Fruit fly (Drosophila melanogaster): ENCODE data around the gene Blos3.
A peak's percentile ranks its signal among the peaks of the same experiment; 100 is the strongest.

The Blos3 gene

dm6 chr3L:18867521-18867920 lies 2.5 kb upstream of the Blos3 start, which contains the start of gene Dysb (continued):
- peak; percentile 82 for TF ChIP-seq CG4730 (GFP tag; IDR thresholded peaks at IDR 0.05)
- TF ChIP-seq CG32772 (GFP tag; IDR thresholded peaks at IDR 0.05): peak; percentile 86
- peak; percentile 88 for TF ChIP-seq az2 (GFP tag; optimal IDR thresholded peaks at IDR 0.05)
- TF ChIP-seq gsb-n (tag; optimal IDR thresholded peaks at IDR 0.05): peak; percentile 88
- TF ChIP-seq Doc3 (GFP tag; IDR thresholded peaks at IDR 0.05; ENCODE audit: partially characterized antibody): peak; percentile 11; the same call in 1 of the 3 replicates
- peak; percentile 92 for TF ChIP-seq Dek (tag; optimal IDR thresholded peaks at IDR 0.05)
- TF ChIP-seq cwo (GFP tag; optimal IDR thresholded peaks at IDR 0.05): peak; percentile 85
- peak; percentile 92 for TF ChIP-seq CG12391 (tag; optimal IDR thresholded peaks at IDR 0.05)
- TF ChIP-seq lmd (GFP tag; IDR thresholded peaks at IDR 0.05): peak; percentile 85
- TF ChIP-seq CG6254 (GFP tag; optimal IDR thresholded peaks at IDR 0.05): peak; percentile 83
- TF ChIP-seq knrl (GFP tag; IDR thresholded peaks at IDR 0.05; ENCODE audit: partially characterized antibody): no peak
- no peak for TF ChIP-seq hkb (optimal IDR thresholded peaks at IDR 0.05)
- TF ChIP-seq hkb (GFP tag; IDR thresholded peaks at IDR 0.05): peak; percentile 95
- TF ChIP-seq CG2129 (GFP tag; IDR thresholded peaks at IDR 0.05; ENCODE audit: partially characterized antibody): no peak
- peak; percentile 89 for TF ChIP-seq CG11247 (GFP tag; IDR thresholded peaks at IDR 0.05)
- TF ChIP-seq Nf-YC (tag; optimal IDR thresholded peaks at IDR 0.05): peak; percentile 83
- peak; percentile 74 for TF ChIP-seq bab2 (GFP tag; optimal IDR thresholded peaks at IDR 0.05)
- TF ChIP-seq her (GFP tag; optimal IDR thresholded peaks at IDR 0.05): peak; percentile 21
- no peak for TF ChIP-seq bbx (GFP tag; IDR thresholded peaks at IDR 0.05; ENCODE audit: partially characterized antibody)
- TF ChIP-seq CG8388 (GFP tag; optimal IDR thresholded peaks at IDR 0.05): peak; percentile 88
- peak; percentile 76 for TF ChIP-seq ewg (GFP tag; optimal IDR thresholded peaks at IDR 0.05)
- TF ChIP-seq pho (GFP tag; optimal IDR thresholded peaks at IDR 0.05): peak; percentile 61
- TF ChIP-seq Sox102F (GFP tag; optimal IDR thresholded peaks at IDR 0.05): peak; percentile 89
- TF ChIP-seq Dfd (GFP tag; optimal IDR thresholded peaks at IDR 0.05): no peak
- peak; percentile 89 for TF ChIP-seq CG13424 (tag; optimal IDR thresholded peaks at IDR 0.05)
- TF ChIP-seq pnt (GFP tag; optimal IDR thresholded peaks at IDR 0.05): peak; percentile 34
- TF ChIP-seq CG10543 (GFP tag; optimal IDR thresholded peaks at IDR 0.05): peak; percentile 83
- peak; percentile 75 for TF ChIP-seq gsb (GFP tag; IDR thresholded peaks at IDR 0.05)
- peak; percentile 46 for TF ChIP-seq eyg (GFP tag; optimal IDR thresholded peaks at IDR 0.05)
- TF ChIP-seq ind (GFP tag; optimal IDR thresholded peaks at IDR 0.05): peak; percentile 76
- TF ChIP-seq CG12155 (GFP tag; optimal IDR thresholded peaks at IDR 0.05): peak; percentile 79
- peak; percentile 91 for TF ChIP-seq Fer3 (tag; optimal IDR thresholded peaks at IDR 0.05)
- peak; percentile 77 for TF ChIP-seq CG12219 (GFP tag; optimal IDR thresholded peaks at IDR 0.05)
- peak; percentile 48 to 92 for TF ChIP-seq bsh (GFP tag; optimal IDR thresholded peaks at IDR 0.05)
- TF ChIP-seq sob (GFP tag; IDR thresholded peaks at IDR 0.05): peak; percentile 91
- TF ChIP-seq CG8924 (tag; optimal IDR thresholded peaks at IDR 0.05): peak; percentile 91
- TF ChIP-seq Atf3 (GFP tag; optimal IDR thresholded peaks at IDR 0.05): peak; percentile 15
- TF ChIP-seq CG17328 (GFP tag; IDR thresholded peaks at IDR 0.05): peak; percentile 94
- TF ChIP-seq CG10462 (GFP tag; optimal IDR thresholded peaks at IDR 0.05): peak; percentile 45
- peak; percentile 92 for TF ChIP-seq CG9932 (GFP tag; IDR thresholded peaks at IDR 0.05)
- TF ChIP-seq repo (GFP tag; optimal IDR thresholded peaks at IDR 0.05): no peak
- peak; percentile 85 for TF ChIP-seq CG15514 (GFP tag; optimal IDR thresholded peaks at IDR 0.05)
- TF ChIP-seq CG34224 (GFP tag; IDR thresholded peaks at IDR 0.05; ENCODE audit: partially characterized antibody): peak; percentile 53
- peak; percentile 73 for TF ChIP-seq CG12942 (GFP tag; optimal IDR thresholded peaks at IDR 0.05)
- peak; percentile 87 for TF ChIP-seq nom (GFP tag; optimal IDR thresholded peaks at IDR 0.05)
- no peak for TF ChIP-seq amos (GFP tag; IDR thresholded peaks at IDR 0.05; ENCODE audit: partially characterized antibody)
- TF ChIP-seq Hey (tag; optimal IDR thresholded peaks at IDR 0.05): no peak
- TF ChIP-seq Six4 (GFP tag; optimal IDR thresholded peaks at IDR 0.05): peak; percentile 72
- peak; percentile 85 for TF ChIP-seq Sox100B (GFP tag; optimal IDR thresholded peaks at IDR 0.05)
- TF ChIP-seq gcm2 (GFP tag; optimal IDR thresholded peaks at IDR 0.05): peak; percentile 50
